Worm (Caenorhabditis elegans): Measurements from ENCODE around the gene ser-1.
A peak's percentile ranks its signal among the peaks of the same experiment; 100 is the strongest.

Gene ser-1

ce11 chrX:16604566-16604965 lies 25.0 kb downstream of the ser-1 start (continued):
- peak; percentile 62 for TF ChIP-seq swsn-7 (tag; optimal IDR thresholded peaks at IDR 0.05)
- no peak for TF ChIP-seq ama-1 (optimal IDR thresholded peaks at IDR 0.05)
- TF ChIP-seq sptf-1 (tag; optimal IDR thresholded peaks at IDR 0.05): no peak
- no peak for TF ChIP-seq C34B4.2 (tag; optimal IDR thresholded peaks at IDR 0.05)
- no peak for TF ChIP-seq hlh-4 (tag; optimal IDR thresholded peaks at IDR 0.05)
- peak; percentile 56 for TF ChIP-seq nhr-90 (tag; optimal IDR thresholded peaks at IDR 0.05; ENCODE audit: poor library complexity)
- TF ChIP-seq sup-37 (GFP tag; optimal IDR thresholded peaks at IDR 0.05): no peak
- no peak for TF ChIP-seq unc-98 (GFP tag; IDR thresholded peaks at IDR 0.05)
- TF ChIP-seq lin-13 (GFP tag; optimal IDR thresholded peaks at IDR 0.05): peak; percentile 14
- TF ChIP-seq ceh-82 (tag; optimal IDR thresholded peaks at IDR 0.05): peak; percentile 20 to 51 (median 49)
- no peak for TF ChIP-seq irx-1 (tag; optimal IDR thresholded peaks at IDR 0.05)
- TF ChIP-seq hpl-2 (GFP tag; optimal IDR thresholded peaks at IDR 0.05): no peak
- no peak for TF ChIP-seq isw-1 (GFP tag; IDR thresholded peaks at IDR 0.05)
- TF ChIP-seq elt-3 (tag; optimal IDR thresholded peaks at IDR 0.05): no peak
- peak; percentile 60 for TF ChIP-seq nhr-19 (GFP tag; conservative IDR thresholded peaks at IDR 0.05)
- peak; percentile 55 for TF ChIP-seq rnt-1 (tag; optimal IDR thresholded peaks at IDR 0.05)
- TF ChIP-seq nhr-28 (tag; optimal IDR thresholded peaks at IDR 0.05): no peak
- no peak for TF ChIP-seq hlh-17 (GFP tag; optimal IDR thresholded peaks at IDR 0.05; ENCODE audit: borderline replicate concordance)
- TF ChIP-seq elt-2 (tag; optimal IDR thresholded peaks at IDR 0.05): peak; percentile 27
- peak; percentile 43 for TF ChIP-seq egl-13 (tag; optimal IDR thresholded peaks at IDR 0.05)
- no peak for TF ChIP-seq F16B12.6 (tag; optimal IDR thresholded peaks at IDR 0.05)
- no peak for TF ChIP-seq ceh-8 (GFP tag; optimal IDR thresholded peaks at IDR 0.05)
- no peak for TF ChIP-seq mab-9 (GFP tag; IDR thresholded peaks at IDR 0.05)
- no peak for TF ChIP-seq skn-1 (tag; optimal IDR thresholded peaks at IDR 0.05)
- no peak for TF ChIP-seq ets-5 (GFP tag; IDR thresholded peaks at IDR 0.05)
- TF ChIP-seq lin-35 (GFP tag; optimal IDR thresholded peaks at IDR 0.05): peak in 1 of 2 experiments; percentile 52
- no peak for TF ChIP-seq efl-1 (optimal IDR thresholded peaks at IDR 0.05)
- TF ChIP-seq efl-1 (GFP tag; optimal IDR thresholded peaks at IDR 0.05 in 1 of 2): peak in 1 of 2 experiments; percentile 43
- no peak for TF ChIP-seq zag-1 (tag; optimal IDR thresholded peaks at IDR 0.05)
- TF ChIP-seq lir-3 (tag; optimal IDR thresholded peaks at IDR 0.05; ENCODE audit: poor library complexity): peak; percentile 51
- TF ChIP-seq nhr-76 (tag; optimal IDR thresholded peaks at IDR 0.05): no peak
- TF ChIP-seq grh-1 (GFP tag; IDR thresholded peaks at IDR 0.05): peak; percentile 33; the same call in 1 of the 2 replicates
- no peak for TF ChIP-seq nhr-84 (tag; optimal IDR thresholded peaks at IDR 0.05)
- no peak for TF ChIP-seq ztf-11 (tag; optimal IDR thresholded peaks at IDR 0.05)
- TF ChIP-seq alr-1 (tag; optimal IDR thresholded peaks at IDR 0.05; ENCODE audit: borderline replicate concordance): no peak
- TF ChIP-seq ceh-90 (tag; optimal IDR thresholded peaks at IDR 0.05): no peak
- TF ChIP-seq unc-62 (GFP tag; optimal IDR thresholded peaks at IDR 0.05): no peak
- no peak for TF ChIP-seq fos-1 (tag; optimal IDR thresholded peaks at IDR 0.05)
- no peak for TF ChIP-seq vab-15 (tag; optimal IDR thresholded peaks at IDR 0.05)
- no peak for TF ChIP-seq pqm-1 (tag; optimal IDR thresholded peaks at IDR 0.05)
- no peak for TF ChIP-seq ces-1 (GFP tag; optimal IDR thresholded peaks at IDR 0.05)
- TF ChIP-seq nhr-77 (tag; optimal IDR thresholded peaks at IDR 0.05): peak; percentile 19
- no peak for TF ChIP-seq nhr-237 (tag; optimal IDR thresholded peaks at IDR 0.05)

- no peak for TF ChIP-seq jun-1 (tag; optimal IDR thresholded peaks at IDR 0.05)
- TF ChIP-seq nhr-12 (tag; optimal IDR thresholded peaks at IDR 0.05): no peak
- no peak for TF ChIP-seq fkh-4 (tag; optimal IDR thresholded peaks at IDR 0.05; ENCODE audit: borderline replicate concordance)
- no peak for TF ChIP-seq pag-3 (tag; optimal IDR thresholded peaks at IDR 0.05; ENCODE audit: borderline replicate concordance, insufficient read depth)
- TF ChIP-seq ceh-63 (GFP tag; optimal IDR thresholded peaks at IDR 0.05): no peak
- no peak for TF ChIP-seq tlp-1 (tag; optimal IDR thresholded peaks at IDR 0.05)
- TF ChIP-seq zag-1 (tag; optimal IDR thresholded peaks at IDR 0.05): no peak
- no peak for TF ChIP-seq efl-1 (optimal IDR thresholded peaks at IDR 0.05)
- peak in 1 of 2 experiments; percentile 54 for TF ChIP-seq efl-1 (GFP tag; optimal IDR thresholded peaks at IDR 0.05 in 1 of 2)
Measured at ce11 chrX:16607128-16607527, 27.6 kb downstream of the ser-1 start.
